Fruit fly (Drosophila melanogaster): ENCODE results near the gene Ir75b.
A peak's percentile ranks its signal among the peaks of the same experiment; 100 is the strongest.

Gene Ir75b

DNA sequence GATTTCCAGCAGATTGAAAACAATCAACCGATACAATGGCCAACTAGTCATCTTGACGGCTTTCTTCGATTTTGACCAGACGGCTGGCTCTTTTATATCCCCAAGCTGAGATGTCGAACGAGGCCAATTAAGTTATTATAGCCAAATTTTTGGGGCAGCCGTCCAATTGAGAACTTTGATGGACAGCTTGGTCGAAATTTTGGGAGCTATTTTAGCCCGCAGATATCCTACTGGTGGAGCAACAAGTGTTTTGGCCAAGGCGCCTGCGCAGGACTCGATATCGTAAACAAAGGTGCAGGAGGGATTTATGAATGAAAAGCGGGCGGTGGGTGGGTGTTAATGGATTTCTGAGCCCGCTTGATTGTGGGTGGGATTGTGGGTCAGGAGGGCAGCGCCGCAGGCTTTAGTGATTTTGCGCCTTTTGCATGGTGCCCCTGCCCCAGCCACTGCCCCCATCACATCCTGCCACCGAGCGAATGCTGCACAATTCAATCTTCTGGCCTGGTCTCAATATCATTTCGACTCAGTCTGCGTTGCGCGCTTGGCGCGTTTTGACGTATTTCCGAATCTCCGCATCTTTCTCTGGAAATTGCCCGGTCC, 2.9 kb upstream of the Ir75b start, which contains the start of the genes Ir75c and Grd:
Gene Ir75c (minus strand): TSS at position 51 of the 600 bp plus-strand sequence.
Gene Grd (plus strand): TSS at position 550 of the 600 bp plus-strand sequence.
- TF ChIP-seq topi (GFP tag; optimal IDR thresholded peaks at IDR 0.05) = no peak
- no peak for TF ChIP-seq CG11294 (GFP tag; IDR thresholded peaks at IDR 0.05)
- no peak for TF ChIP-seq Gug (GFP tag; IDR thresholded peaks at IDR 0.05)
- TF ChIP-seq CG6276 (GFP tag; optimal IDR thresholded peaks at IDR 0.05) = no peak
- no peak for TF ChIP-seq CG10631 (GFP tag; optimal IDR thresholded peaks at IDR 0.05)
- TF ChIP-seq Eip93F (GFP tag; optimal IDR thresholded peaks at IDR 0.05) = no peak
- no peak for TF ChIP-seq CG34406 (GFP tag; optimal IDR thresholded peaks at IDR 0.05)
- no peak for TF ChIP-seq fd85E (GFP tag; optimal IDR thresholded peaks at IDR 0.05)
- TF ChIP-seq CG3032 (tag; optimal IDR thresholded peaks at IDR 0.05) = no peak
- no peak for TF ChIP-seq CG9139 (GFP tag; optimal IDR thresholded peaks at IDR 0.05)
- TF ChIP-seq dac (GFP tag; optimal IDR thresholded peaks at IDR 0.05) = no peak
- no peak for TF ChIP-seq CG1621 (tag; optimal IDR thresholded peaks at IDR 0.05)
- no peak for TF ChIP-seq Eip75B (GFP tag; optimal IDR thresholded peaks at IDR 0.05)
- no peak for TF ChIP-seq lz (GFP tag; optimal IDR thresholded peaks at IDR 0.05)
- no peak for TF ChIP-seq pdm3 (GFP tag; optimal IDR thresholded peaks at IDR 0.05)
- no peak for TF ChIP-seq CG7368 (GFP tag; optimal IDR thresholded peaks at IDR 0.05)

DNA sequence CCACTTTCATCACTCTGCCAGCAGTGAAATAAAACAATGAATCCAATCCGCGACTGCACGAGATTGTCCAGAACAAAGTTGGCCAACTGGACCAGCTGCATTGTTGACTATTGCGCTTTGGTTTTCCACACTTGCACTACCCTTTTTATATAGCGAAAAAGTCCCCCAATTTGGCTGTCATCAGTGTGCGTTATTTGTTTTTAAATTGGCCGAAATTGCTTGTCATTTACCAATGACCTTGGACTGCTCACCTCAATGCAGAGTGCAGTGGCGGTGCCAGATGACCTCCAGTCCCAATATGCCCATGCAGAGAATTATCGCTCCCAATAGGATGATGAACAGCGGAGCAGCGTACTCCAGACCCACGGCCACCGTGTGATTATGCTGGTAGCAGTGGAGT, 2.2 kb downstream of the Ir75b start, which contains the start of gene Ir75a:
Gene Ir75a (minus strand): TSS at position 101 of the 400 bp plus-strand sequence.
- TF ChIP-seq CG11294 (GFP tag; IDR thresholded peaks at IDR 0.05) = no peak
- TF ChIP-seq CG16779 (tag; optimal IDR thresholded peaks at IDR 0.05) = no peak
- TF ChIP-seq ss (GFP tag; optimal IDR thresholded peaks at IDR 0.05) = no peak
- TF ChIP-seq net (GFP tag; optimal IDR thresholded peaks at IDR 0.05) = no peak
- TF ChIP-seq topi (GFP tag; optimal IDR thresholded peaks at IDR 0.05) = no peak
- TF ChIP-seq Sox102F (GFP tag; optimal IDR thresholded peaks at IDR 0.05) = no peak
- no peak for TF ChIP-seq CG4318 (GFP tag; optimal IDR thresholded peaks at IDR 0.05)
- TF ChIP-seq Sox15 (GFP tag; optimal IDR thresholded peaks at IDR 0.05) = no peak
- no peak for TF ChIP-seq Gug (GFP tag; IDR thresholded peaks at IDR 0.05)

DNA sequence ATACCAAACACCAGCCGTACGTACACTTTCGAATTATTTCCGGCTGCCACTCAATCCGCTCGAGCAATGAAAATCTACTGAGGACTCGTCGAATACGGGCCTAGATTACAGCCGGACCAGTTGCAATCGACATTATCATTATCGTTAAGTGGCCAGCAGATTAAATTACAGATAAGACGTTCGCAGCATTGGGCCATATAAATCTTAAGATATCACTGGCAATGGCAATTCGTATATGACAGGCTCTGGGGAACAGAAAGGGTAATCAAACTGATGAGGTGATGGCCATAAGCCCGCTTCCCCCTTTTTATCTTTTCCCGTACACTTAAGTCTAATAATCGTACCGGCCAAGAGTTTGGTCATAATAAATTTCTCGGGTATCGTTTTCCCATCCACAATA, 6.0 kb downstream of the Ir75b start, which contains the start of gene Cln3:
Gene Cln3 (minus strand): TSS at position 84 of the 400 bp plus-strand sequence.
- TF ChIP-seq CG32006 (GFP tag; optimal IDR thresholded peaks at IDR 0.05) = no peak
- TF ChIP-seq vri (GFP tag; optimal IDR thresholded peaks at IDR 0.05) = peak; percentile 75
- no peak for TF ChIP-seq Blimp-1 (GFP tag; optimal IDR thresholded peaks at IDR 0.05)
- TF ChIP-seq CG9139 (GFP tag; optimal IDR thresholded peaks at IDR 0.05) = no peak
- TF ChIP-seq fkh (GFP tag; optimal IDR thresholded peaks at IDR 0.05) = no peak

DNA sequence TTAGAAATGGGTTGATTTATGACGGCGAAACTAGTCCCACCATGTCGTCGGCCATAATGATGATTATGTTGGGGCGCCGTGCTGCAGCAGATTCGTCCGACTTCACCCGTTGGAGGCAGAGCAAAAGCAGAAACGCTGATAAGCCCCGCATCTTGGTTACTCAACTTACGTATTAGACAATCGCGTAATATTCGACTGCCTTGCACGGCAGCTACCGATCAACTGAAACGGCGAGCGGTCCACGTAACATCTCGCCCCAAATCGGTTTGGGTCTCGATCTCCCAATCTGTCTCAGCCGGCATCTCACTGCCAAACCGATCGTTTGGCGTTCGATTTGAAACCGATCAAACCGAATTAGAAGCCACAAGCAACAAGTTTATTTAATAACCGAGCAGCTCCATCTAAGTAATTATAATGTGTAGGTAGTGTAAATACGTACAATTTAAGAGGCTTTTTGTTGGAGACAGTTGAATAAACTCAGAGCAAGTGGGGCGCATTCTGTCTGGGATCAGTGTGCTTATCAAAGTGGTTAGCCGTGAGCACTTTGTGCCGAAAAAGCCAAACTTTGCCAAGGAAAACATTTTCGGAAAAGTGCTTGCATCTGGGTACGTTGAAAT, 11.3 kb downstream of the Ir75b start, which contains the start of gene CG32191:
Gene CG32191 (minus strand): TSS at position 550 of the 617 bp plus-strand sequence.
- TF ChIP-seq vri (GFP tag; optimal IDR thresholded peaks at IDR 0.05) (peak; percentile 11), CG31627 (GFP tag; optimal IDR thresholded peaks at IDR 0.05) (no peak), fkh (GFP tag; optimal IDR thresholded peaks at IDR 0.05) (peak; percentile 64), pdm3 (GFP tag; optimal IDR thresholded peaks at IDR 0.05) (no peak), CG10669 (GFP tag; optimal IDR thresholded peaks at IDR 0.05) (no peak), CG7368 (GFP tag; optimal IDR thresholded peaks at IDR 0.05) (no peak)

DNA sequence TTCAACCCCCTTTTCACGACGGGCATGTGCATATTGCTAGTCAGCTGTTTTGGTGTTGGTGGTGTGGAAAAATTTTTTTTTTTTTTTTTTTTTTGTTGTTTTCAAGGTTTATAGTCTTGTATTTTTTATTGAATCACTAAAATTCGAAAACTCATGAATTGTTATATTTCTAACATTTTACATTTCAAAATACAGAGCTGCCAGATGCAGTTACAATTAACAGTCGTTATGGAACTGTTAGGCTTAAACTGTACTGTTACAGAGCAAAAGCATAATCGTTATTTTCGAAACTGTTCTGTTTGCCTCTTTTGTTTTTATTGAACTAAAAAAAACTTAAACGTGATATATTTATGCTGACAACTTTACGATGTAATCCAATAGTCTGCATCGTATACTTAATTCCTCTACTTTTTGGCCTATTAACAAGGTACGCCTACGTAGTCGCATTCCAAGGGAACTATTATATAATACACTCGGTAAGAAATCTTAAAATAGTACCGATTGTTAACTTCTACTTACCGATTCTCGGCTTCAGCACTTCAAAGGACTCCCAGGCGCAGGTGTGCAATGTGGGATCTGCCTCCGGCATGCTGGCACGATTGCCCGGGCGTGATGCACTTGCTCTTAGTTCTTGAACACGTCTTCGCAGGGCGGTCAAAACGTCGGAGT, 13.5 kb downstream of the Ir75b start, which contains the start of gene CG32187:
Gene CG32187 (minus strand): TSS at position 9 of the 669 bp plus-strand sequence.
- TF ChIP-seq CG10669 (GFP tag; optimal IDR thresholded peaks at IDR 0.05) (no peak), CG34406 (GFP tag; optimal IDR thresholded peaks at IDR 0.05) (no peak), CG15336 (GFP tag; IDR thresholded peaks at IDR 0.05) (no peak), CG1621 (tag; optimal IDR thresholded peaks at IDR 0.05) (no peak), Hr38 (GFP tag; optimal IDR thresholded peaks at IDR 0.05) (no peak), CG8119 (GFP tag; IDR thresholded peaks at IDR 0.05) (no peak), Ets21C (GFP tag; optimal IDR thresholded peaks at IDR 0.05) (no peak), svp (GFP tag) (no peak), CG4318 (GFP tag; optimal IDR thresholded peaks at IDR 0.05) (no peak), Hr39 (GFP tag; optimal IDR thresholded peaks at IDR 0.05) (no peak), Sox15 (GFP tag; optimal IDR thresholded peaks at IDR 0.05) (no peak), CG6276 (GFP tag; optimal IDR thresholded peaks at IDR 0.05) (no peak), CG6792 (GFP tag; optimal IDR thresholded peaks at IDR 0.05) (no peak), fkh (GFP tag; optimal IDR thresholded peaks at IDR 0.05) (no peak), CG3032 (tag; optimal IDR thresholded peaks at IDR 0.05) (no peak)
